Worm (Caenorhabditis elegans) whole organism, L3 larva: ENCODE results near the gene nhr-175.

Experiments used
- R02D3.7 ChIP-seq: fragments of 150-350 bp; optimal IDR thresholded peaks from 2 replicates; lab custom pipeline; 2014; ENCODE audit warnings: missing biosample characterization, missing genetic modification characterization
- ZK546.5 ChIP-seq: sonication (generic microtip); optimal IDR thresholded peaks from 2 replicates; lab custom pipeline; 2017; ENCODE audit warnings: missing biosample characterization, missing genetic modification characterization
- ama-1 ChIP-seq: fragments of 150-350 bp; optimal IDR thresholded peaks from 2 replicates; lab custom pipeline; 2018
- ceh-16 ChIP-seq: sonication (generic microtip); optimal IDR thresholded peaks from 2 replicates; lab custom pipeline; 2017; ENCODE audit warnings: missing biosample characterization, missing genetic modification characterization
- ceh-28 ChIP-seq: fragments of 150-350 bp; optimal IDR thresholded peaks from 2 replicates; lab custom pipeline; 2014; ENCODE audit warnings: missing biosample characterization, missing genetic modification reagents, missing genetic modification characterization
- ceh-82 ChIP-seq: fragments of 150-350 bp; optimal IDR thresholded peaks from 2 replicates; lab custom pipeline; 2014; ENCODE audit warnings: missing biosample characterization, missing genetic modification characterization
- ceh-9 ChIP-seq: sonication (generic microtip); optimal IDR thresholded peaks from 2 replicates; lab custom pipeline; 2018; ENCODE audit warnings: missing biosample characterization, missing genetic modification characterization
- egl-27 ChIP-seq: sonication (generic microtip); optimal IDR thresholded peaks from 4 replicates; lab custom pipeline; 2017; ENCODE audit warnings: missing biosample characterization, missing genetic modification reagents, missing genetic modification characterization
- egl-5 ChIP-seq: fragments of 150-350 bp; optimal IDR thresholded peaks from 2 replicates; lab custom pipeline; 2017; ENCODE audit warnings: missing biosample characterization, missing genetic modification reagents, missing genetic modification characterization, inconsistent platforms
- elt-1 ChIP-seq: fragments of 150-350 bp; optimal IDR thresholded peaks from 2 replicates; lab custom pipeline; 2014; ENCODE audit warnings: missing biosample characterization, missing genetic modification characterization
- elt-2 ChIP-seq: sonication (generic microtip); optimal IDR thresholded peaks from 2 replicates; lab custom pipeline; 2016; ENCODE audit warnings: missing genetic modification reagents, mild to moderate bottlenecking, missing genetic modification characterization, missing compliant biosample characterization
- elt-3 ChIP-seq, 3 experiments: fragments of 150-350 bp in 1 of 3; sonication (generic microtip) in 2 of 3; optimal IDR thresholded peaks; 2 replicates in 2 of 3; 4 replicates in 1 of 3; lab custom pipeline; 2014 to 2017; ENCODE audit warnings: missing biosample characterization in 3 of 3, missing genetic modification characterization in 3 of 3
- eor-1 ChIP-seq, 2 experiments: fragments of 150-350 bp; optimal IDR thresholded peaks; 2 replicates each; lab custom pipeline; 2014 to 2018; ENCODE audit warnings: missing biosample characterization in 2 of 2, missing genetic modification characterization in 2 of 2
- fkh-10 ChIP-seq: sonication (generic microtip); optimal IDR thresholded peaks from 2 replicates; lab custom pipeline; 2017; ENCODE audit warnings: missing biosample characterization, missing genetic modification reagents, missing genetic modification characterization
- fkh-2 ChIP-seq: fragments of 150-350 bp; optimal IDR thresholded peaks from 2 replicates; lab custom pipeline; 2014; ENCODE audit warnings: missing biosample characterization, missing genetic modification reagents, missing genetic modification characterization
- fos-1 ChIP-seq: fragments of 150-350 bp; optimal IDR thresholded peaks from 2 replicates; lab custom pipeline; 2014; ENCODE audit warnings: missing biosample characterization, missing genetic modification characterization
- hmg-11 ChIP-seq: sonication (generic microtip); optimal IDR thresholded peaks from 2 replicates; lab custom pipeline; 2016; ENCODE audit warnings: missing genetic modification characterization, missing compliant biosample characterization
- jun-1 ChIP-seq: fragments of 150-350 bp; optimal IDR thresholded peaks from 2 replicates; lab custom pipeline; 2014; ENCODE audit warnings: missing biosample characterization, missing genetic modification reagents, missing genetic modification characterization
- lin-15B ChIP-seq: fragments of 150-350 bp; optimal IDR thresholded peaks from 2 replicates; lab custom pipeline; 2014; ENCODE audit warnings: missing biosample characterization, missing genetic modification characterization
- lin-39 ChIP-seq: fragments of 150-350 bp; optimal IDR thresholded peaks from 2 replicates; lab custom pipeline; 2018; ENCODE audit warnings: missing biosample characterization, missing genetic modification reagents, missing genetic modification characterization
- lsy-12 ChIP-seq: sonication (generic microtip); optimal IDR thresholded peaks from 2 replicates; lab custom pipeline; 2016; ENCODE audit warnings: mild to moderate bottlenecking, missing genetic modification characterization, missing compliant biosample characterization
- mdl-1 ChIP-seq: fragments of 150-350 bp; optimal IDR thresholded peaks from 2 replicates; lab custom pipeline; 2014; ENCODE audit warnings: missing biosample characterization, missing genetic modification characterization
- mml-1 ChIP-seq: fragments of 150-350 bp; sonication (generic microtip); optimal IDR thresholded peaks from 3 replicates; lab custom pipeline; 2014; ENCODE audit warnings: missing biosample characterization, missing genetic modification characterization
- nfya-1 ChIP-seq: sonication (generic microtip); optimal IDR thresholded peaks from 2 replicates; lab custom pipeline; 2017; ENCODE audit warnings: missing genetic modification characterization, mild to moderate bottlenecking, missing compliant biosample characterization, antibody characterized with exemption, moderate library complexity; ENCODE audit not compliant: insufficient read depth
- nhr-11 ChIP-seq: fragments of 150-350 bp; optimal IDR thresholded peaks from 2 replicates; lab custom pipeline; 2014; ENCODE audit warnings: missing biosample characterization, missing genetic modification characterization
- nhr-12 ChIP-seq: fragments of 150-350 bp; optimal IDR thresholded peaks from 2 replicates; lab custom pipeline; 2014; ENCODE audit warnings: missing biosample characterization, missing genetic modification characterization
- nhr-23 ChIP-seq: fragments of 150-350 bp; optimal IDR thresholded peaks from 2 replicates; lab custom pipeline; 2014; ENCODE audit warnings: missing biosample characterization, missing genetic modification reagents, missing genetic modification characterization
- nhr-25 ChIP-seq: sonication (generic microtip); optimal IDR thresholded peaks from 2 replicates; lab custom pipeline; 2017; ENCODE audit warnings: missing biosample characterization, missing genetic modification characterization
- nhr-28 ChIP-seq: fragments of 150-350 bp; optimal IDR thresholded peaks from 2 replicates; lab custom pipeline; 2014; ENCODE audit warnings: missing biosample characterization, missing genetic modification characterization
- nhr-43 ChIP-seq: sonication (generic microtip); optimal IDR thresholded peaks from 2 replicates; lab custom pipeline; 2016; ENCODE audit warnings: mild to moderate bottlenecking, missing genetic modification characterization, missing compliant biosample characterization; ENCODE audit not compliant: poor library complexity, severe bottlenecking
- nhr-67 ChIP-seq: fragments of 150-350 bp; optimal IDR thresholded peaks from 2 replicates; lab custom pipeline; 2014; ENCODE audit warnings: missing biosample characterization, missing genetic modification characterization
- nhr-76 ChIP-seq: fragments of 150-350 bp; sonication (generic microtip); optimal IDR thresholded peaks from 5 replicates; lab custom pipeline; 2014; ENCODE audit warnings: missing biosample characterization, missing genetic modification characterization
- pha-4 ChIP-seq: fragments of 150-350 bp; optimal IDR thresholded peaks from 2 replicates; lab custom pipeline; 2014; ENCODE audit warnings: missing biosample characterization, missing genetic modification reagents, missing genetic modification characterization
- pqm-1 ChIP-seq: fragments of 150-350 bp; optimal IDR thresholded peaks from 2 replicates; lab custom pipeline; 2017; ENCODE audit warnings: missing biosample characterization, missing genetic modification characterization, inconsistent platforms
- sea-2 ChIP-seq: fragments of 150-350 bp; sonication (generic microtip); optimal IDR thresholded peaks from 4 replicates; lab custom pipeline; 2014; ENCODE audit warnings: missing biosample characterization, missing genetic modification reagents, missing genetic modification characterization
- skn-1 ChIP-seq: fragments of 150-350 bp; optimal IDR thresholded peaks from 2 replicates; lab custom pipeline; 2014; ENCODE audit warnings: missing biosample characterization, missing genetic modification characterization
- snpc-4 ChIP-seq: fragments of 150-350 bp; optimal IDR thresholded peaks from 2 replicates; lab custom pipeline; 2014; ENCODE audit warnings: missing biosample characterization, missing genetic modification characterization
- tbx-2 ChIP-seq: sonication (generic microtip); optimal IDR thresholded peaks from 2 replicates; lab custom pipeline; 2016; ENCODE audit warnings: mild to moderate bottlenecking, missing genetic modification characterization, missing compliant biosample characterization
- zag-1 ChIP-seq: fragments of 150-350 bp; optimal IDR thresholded peaks from 2 replicates; lab custom pipeline; 2014; ENCODE audit warnings: missing biosample characterization, missing genetic modification characterization
- ztf-11 ChIP-seq: fragments of 150-350 bp; optimal IDR thresholded peaks from 2 replicates; lab custom pipeline; 2014; ENCODE audit warnings: missing biosample characterization, missing genetic modification characterization
- ztf-4 ChIP-seq: fragments of 150-350 bp; optimal IDR thresholded peaks from 2 replicates; lab custom pipeline; 2014; ENCODE audit warnings: missing biosample characterization, missing genetic modification characterization

The nhr-175 gene

DNA sequence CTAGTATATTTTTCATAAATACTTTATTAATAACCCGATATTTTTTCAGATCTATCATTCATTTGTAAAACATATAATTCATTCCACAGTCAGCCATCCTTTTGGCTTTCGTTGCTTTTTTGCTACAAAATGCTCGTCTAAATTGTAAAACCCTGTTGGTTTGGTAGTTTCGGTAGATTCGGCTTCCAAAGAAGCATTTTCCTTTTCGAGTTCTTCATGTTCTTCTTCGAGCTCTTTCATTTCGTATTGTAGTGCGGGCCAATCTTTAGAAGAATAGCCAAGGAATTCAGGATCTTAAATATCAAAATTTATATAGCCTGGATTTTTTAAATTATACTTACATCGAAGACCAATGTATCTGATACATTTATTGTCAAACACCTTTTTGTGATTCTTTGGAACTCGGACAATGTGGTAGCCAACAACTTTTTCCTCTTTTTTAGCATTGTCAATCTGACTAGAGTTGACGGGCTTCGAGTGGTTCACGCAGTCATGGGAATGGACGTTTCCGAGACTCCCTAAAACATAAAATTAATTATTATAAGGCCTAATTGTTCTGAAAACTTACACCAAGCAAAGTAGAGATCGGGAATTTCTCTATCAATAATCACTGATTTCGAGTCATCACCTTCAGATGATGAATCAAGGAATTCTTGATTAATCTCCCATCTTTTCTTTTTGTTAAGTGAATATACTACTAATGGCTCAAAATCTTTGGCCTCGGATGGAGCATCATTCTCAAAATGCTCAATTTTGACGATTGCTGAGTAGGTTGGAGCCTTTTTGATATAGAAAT is 41.8 kb downstream of the nhr-175 start:
- TF ChIP-seq hmg-11 (tag; lab: Kevin White, UChicago): no peak
- no peak for TF ChIP-seq nhr-25
- TF ChIP-seq lsy-12 (tag; lab: Kevin White, UChicago): no peak
- no peak for TF ChIP-seq ZK546.5
- no peak for TF ChIP-seq R02D3.7
- TF ChIP-seq ceh-82 (tag; lab: Kevin White, UChicago): no peak
- no peak for TF ChIP-seq sea-2 (GFP tag; lab: Kevin White, UChicago)
- TF ChIP-seq nhr-67 (tag; lab: Kevin White, UChicago): no peak
- TF ChIP-seq nfya-1 (tag; lab: Kevin White, UChicago): peak; percentile 12
- TF ChIP-seq ztf-4 (tag; lab: Kevin White, UChicago): peak; percentile 24
- TF ChIP-seq nhr-76 (tag; lab: Kevin White, UChicago): no peak
- no peak for TF ChIP-seq pha-4 (tag; lab: Kevin White, UChicago)
- no peak for TF ChIP-seq lin-39 (tag; lab: Kevin White, UChicago)
- TF ChIP-seq skn-1 (tag; lab: Kevin White, UChicago): no peak
- TF ChIP-seq fos-1 (tag; lab: Kevin White, UChicago): no peak
- TF ChIP-seq egl-5: no peak
- TF ChIP-seq nhr-28 (tag; lab: Kevin White, UChicago): no peak
- no peak for TF ChIP-seq zag-1
- TF ChIP-seq pqm-1 (tag; lab: Kevin White, UChicago): no peak
- TF ChIP-seq ama-1 (lab: Kevin White, UChicago): peak; percentile 87
- no peak for TF ChIP-seq nhr-23 (tag; lab: Kevin White, UChicago)
- no peak for TF ChIP-seq elt-1
- no peak for TF ChIP-seq snpc-4 (tag; lab: Kevin White, UChicago)
- TF ChIP-seq jun-1: no peak
- no peak for TF ChIP-seq nhr-11
- TF ChIP-seq fkh-10: no peak
- no peak for TF ChIP-seq ztf-11 (tag; lab: Kevin White, UChicago)
- TF ChIP-seq nhr-12 (tag; lab: Kevin White, UChicago): no peak
- no peak for TF ChIP-seq elt-2
- peak; percentile 65 for TF ChIP-seq nhr-43 (tag; lab: Kevin White, UChicago)
- no peak for TF ChIP-seq fkh-2 (tag; lab: Kevin White, UChicago)
- TF ChIP-seq eor-1 (tag; optimal IDR thresholded peaks at IDR 0.05; lab: Kevin White, UChicago): no peak

DNA sequence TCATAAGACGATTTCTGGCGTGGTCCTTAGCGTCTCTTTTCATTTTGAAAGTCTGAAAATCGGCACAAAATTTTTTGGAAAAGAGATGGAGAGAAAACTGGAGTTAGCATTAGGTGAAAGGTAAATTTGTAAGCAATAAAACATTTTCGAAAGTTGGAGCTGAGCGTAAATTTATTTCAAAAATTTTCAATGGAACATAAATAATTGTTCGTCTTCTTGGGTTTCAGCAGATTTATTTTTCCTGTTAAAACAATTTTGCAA is 42.4 kb downstream of the nhr-175 start, which contains the start of gene C06B3.6:
Gene C06B3.6 (minus strand): TSS at position 52 of the 261 bp plus-strand sequence.
- no peak for TF ChIP-seq elt-2
- no peak for TF ChIP-seq nhr-28 (tag; lab: Kevin White, UChicago)
- no peak for TF ChIP-seq mml-1 (tag; lab: Kevin White, UChicago)
- no peak for TF ChIP-seq tbx-2 (tag; lab: Kevin White, UChicago)
- no peak for TF ChIP-seq hmg-11 (tag; lab: Kevin White, UChicago)
- no peak for TF ChIP-seq mdl-1 (tag; lab: Kevin White, UChicago)
- no peak for TF ChIP-seq skn-1 (tag; lab: Kevin White, UChicago)
- TF ChIP-seq nhr-76 (tag; lab: Kevin White, UChicago): no peak

DNA sequence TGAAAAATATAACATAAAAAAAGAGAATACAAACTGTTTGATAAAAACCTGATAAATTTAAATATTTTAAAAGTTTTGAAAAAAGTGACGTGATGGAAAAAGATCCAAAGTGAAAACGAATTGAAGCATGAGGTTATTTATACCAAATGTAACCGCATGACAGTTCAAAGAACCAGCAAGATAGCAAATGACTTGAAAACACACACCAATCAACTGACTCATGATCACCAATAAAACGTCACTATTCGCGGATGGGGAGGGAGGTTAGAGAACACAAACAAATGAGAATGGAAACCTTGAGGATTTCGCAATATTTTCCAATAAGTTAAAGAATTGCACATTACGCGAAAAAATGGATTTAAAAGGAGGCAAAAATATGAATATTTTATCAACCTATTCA is 42.9 kb downstream of the nhr-175 start, which contains the start of gene C06B3.7:
Gene C06B3.7 (plus strand): TSS at position 287 of the 400 bp plus-strand sequence.
- TF ChIP-seq mml-1 (tag; lab: Kevin White, UChicago) (no peak), nhr-11 (peak; percentile 27), egl-27 (no peak), skn-1 (tag; lab: Kevin White, UChicago) (peak; percentile 72), elt-3 (tag; optimal IDR thresholded peaks at IDR 0.05; lab: Kevin White, UChicago) (peak in 1 of 3 experiments; percentile 23), ceh-28 (peak; percentile 58), nhr-25 (peak; percentile 52), ZK546.5 (no peak), lin-39 (tag; lab: Kevin White, UChicago) (peak; percentile 92), jun-1 (peak; percentile 92), zag-1 (no peak), nhr-43 (tag; lab: Kevin White, UChicago) (peak; percentile 79), elt-2 (peak; percentile 92), snpc-4 (tag; lab: Kevin White, UChicago) (no peak), tbx-2 (tag; lab: Kevin White, UChicago) (no peak), egl-5 (peak; percentile 99), nhr-23 (tag; lab: Kevin White, UChicago) (peak; percentile 86), ceh-16 (tag; lab: Kevin White, UChicago) (no peak), lin-15B (tag; lab: Kevin White, UChicago) (peak; percentile 27), fos-1 (tag; lab: Kevin White, UChicago) (no peak), pha-4 (tag; lab: Kevin White, UChicago) (peak; percentile 94), ceh-9 (tag; lab: Kevin White, UChicago) (no peak), fkh-10 (no peak), eor-1 (tag; optimal IDR thresholded peaks at IDR 0.05; lab: Kevin White, UChicago) (no peak), mdl-1 (tag; lab: Kevin White, UChicago) (peak; percentile 75), lsy-12 (tag; lab: Kevin White, UChicago) (peak; percentile 16), pqm-1 (tag; lab: Kevin White, UChicago) (peak; percentile 95), nfya-1 (tag; lab: Kevin White, UChicago) (peak; percentile 90)
